Fruit fly (Drosophila melanogaster) whole organism, embryonic: ENCODE data around the gene E2f1.

Experiments used
- Abd-B ChIP-seq: fragments of 200-800 bp; sonication (Bioruptor generic); optimal IDR thresholded peaks from 2 replicates; lab custom pipeline; 2018; ENCODE audit warnings: missing biosample characterization, mild to moderate bottlenecking, missing genetic modification characterization, moderate library complexity
- Atf3 ChIP-seq: fragments of 200-800 bp; sonication (Bioruptor generic); optimal IDR thresholded peaks from 3 replicates; lab custom pipeline; 2016; ENCODE audit warnings: missing biosample characterization, missing genetic modification characterization
- Atf6 ChIP-seq: fragments of 200-800 bp; sonication (Bioruptor generic); IDR thresholded peaks from 2 replicates; pipeline ENCODE4 v1.3.6; 2022; ENCODE audit warnings: missing biosample characterization, missing genetic modification characterization
- Awh ChIP-seq: fragments of 200-800 bp; sonication (Bioruptor generic); IDR thresholded peaks from 2 replicates; pipeline ENCODE4, ENCODE4 v1.3.6; 2022; ENCODE audit warnings: missing biosample characterization, missing genetic modification characterization
- CG10462 ChIP-seq: fragments of 200-800 bp; sonication (Bioruptor generic); optimal IDR thresholded peaks from 2 replicates; lab custom pipeline; 2016; ENCODE audit warnings: missing biosample characterization, missing genetic modification characterization
- CG12659 ChIP-seq: fragments of 200-800 bp; sonication (Bioruptor generic); optimal IDR thresholded peaks from 3 replicates; lab custom pipeline; 2017; ENCODE audit warnings: mild to moderate bottlenecking, missing biosample characterization, missing genetic modification reagents, missing genetic modification characterization
- CG12744 ChIP-seq: fragments of 200-800 bp; sonication (Bioruptor generic); optimal IDR thresholded peaks from 2 replicates; lab custom pipeline; 2016; ENCODE audit warnings: missing biosample characterization, missing genetic modification characterization
- CG13123 ChIP-seq: fragments of 200-800 bp; sonication (Bioruptor generic); optimal IDR thresholded peaks from 2 replicates; lab custom pipeline; 2016; ENCODE audit warnings: missing biosample characterization, missing genetic modification characterization
- CG13296 ChIP-seq: fragments of 200-800 bp; sonication (Bioruptor generic); optimal IDR thresholded peaks from 3 replicates; lab custom pipeline; 2018; ENCODE audit warnings: missing biosample characterization, mild to moderate bottlenecking, missing genetic modification characterization
- CG1529 ChIP-seq: fragments of 200-800 bp; sonication (Bioruptor generic); optimal IDR thresholded peaks from 3 replicates; lab custom pipeline; 2018; ENCODE audit warnings: missing biosample characterization, missing genetic modification characterization
- CG17328 ChIP-seq: fragments of 200-800 bp; sonication (Bioruptor generic); IDR thresholded peaks from 2 replicates; pipeline ENCODE4 v1.3.6; 2022; ENCODE audit warnings: missing biosample characterization, missing genetic modification characterization
- CG17359 ChIP-seq: fragments of 200-800 bp; sonication (Bioruptor generic); optimal IDR thresholded peaks from 3 replicates; lab custom pipeline; 2018; ENCODE audit warnings: missing biosample characterization, mild to moderate bottlenecking, missing genetic modification characterization, moderate library complexity
- CG2199 ChIP-seq: fragments of 200-800 bp; sonication (Bioruptor generic); IDR thresholded peaks from 3 replicates; pipeline ENCODE4 v1.3.6; 2022; ENCODE audit warnings: missing biosample characterization, missing genetic modification characterization
- CG3065 ChIP-seq: fragments of 200-800 bp; sonication (Bioruptor generic); optimal IDR thresholded peaks from 2 replicates; lab custom pipeline; 2016; ENCODE audit warnings: missing biosample characterization, missing genetic modification characterization
- CG32772 ChIP-seq: fragments of 200-800 bp; sonication (Bioruptor generic); IDR thresholded peaks from 2 replicates; pipeline ENCODE4 v1.3.6; 2022; ENCODE audit warnings: missing biosample characterization, missing genetic modification characterization
- CG5245 ChIP-seq: fragments of 200-800 bp; sonication (Bioruptor generic); optimal IDR thresholded peaks from 3 replicates; lab custom pipeline; 2016; ENCODE audit warnings: missing biosample characterization, missing genetic modification characterization
- CG6683 ChIP-seq: fragments of 200-800 bp; sonication (Bioruptor generic); optimal IDR thresholded peaks from 2 replicates; lab custom pipeline; 2017; ENCODE audit warnings: missing biosample characterization, mild to moderate bottlenecking, missing genetic modification characterization, missing genetic modification reagents
- CG7745 ChIP-seq: fragments of 200-800 bp; sonication (Bioruptor generic); optimal IDR thresholded peaks from 2 replicates; lab custom pipeline; 2018; ENCODE audit warnings: missing biosample characterization, mild to moderate bottlenecking, missing genetic modification characterization, moderate library complexity
- CG7839 ChIP-seq: fragments of 200-800 bp; sonication (Bioruptor generic); optimal IDR thresholded peaks from 3 replicates; lab custom pipeline; 2018; ENCODE audit warnings: missing biosample characterization, mild to moderate bottlenecking, missing genetic modification characterization, moderate library complexity
- CG7928 ChIP-seq: fragments of 200-800 bp; sonication (Bioruptor generic); optimal IDR thresholded peaks from 2 replicates; lab custom pipeline; 2017; ENCODE audit warnings: missing biosample characterization, mild to moderate bottlenecking, missing genetic modification characterization
- CG7963 ChIP-seq: fragments of 200-800 bp; sonication (Bioruptor generic); IDR thresholded peaks from 3 replicates; pipeline ENCODE4 v1.3.6; 2022; ENCODE audit warnings: missing biosample characterization, missing genetic modification characterization; ENCODE audit not compliant: partially characterized antibody
- Dek ChIP-seq: fragments of 200-800 bp; sonication (Bioruptor generic); optimal IDR thresholded peaks from 3 replicates; lab custom pipeline; 2019; ENCODE audit warnings: missing biosample characterization, mild to moderate bottlenecking, missing genetic modification characterization, moderate library complexity
- Ets97D ChIP-seq: fragments of 200-800 bp; sonication (Bioruptor generic); optimal IDR thresholded peaks from 3 replicates; lab custom pipeline; 2016; ENCODE audit warnings: missing biosample characterization, missing genetic modification characterization
- GATAe ChIP-seq: fragments of 200-800 bp; sonication (Bioruptor generic); conservative IDR thresholded peaks from 2 replicates; pipeline ENCODE4 v1.3.6; 2022; ENCODE audit warnings: missing biosample characterization, missing genetic modification characterization
- HLH4C ChIP-seq: fragments of 200-800 bp; sonication (Bioruptor generic); IDR thresholded peaks from 3 replicates; pipeline ENCODE4 v1.3.6; 2022; ENCODE audit warnings: missing biosample characterization, missing genetic modification characterization; ENCODE audit not compliant: partially characterized antibody
- Hand ChIP-seq: fragments of 200-800 bp; sonication (Bioruptor generic); optimal IDR thresholded peaks from 2 replicates; lab custom pipeline; 2017; ENCODE audit warnings: mild to moderate bottlenecking, missing biosample characterization, missing genetic modification reagents, missing genetic modification characterization
- Jarid2 ChIP-seq: fragments of 200-800 bp; sonication (Bioruptor generic); optimal IDR thresholded peaks from 3 replicates; lab custom pipeline; 2017; ENCODE audit warnings: mild to moderate bottlenecking, missing biosample characterization, missing genetic modification reagents, missing genetic modification characterization
- NfI ChIP-seq: fragments of 200-800 bp; sonication (Bioruptor generic); optimal IDR thresholded peaks from 3 replicates; lab custom pipeline; 2018; ENCODE audit warnings: missing biosample characterization, mild to moderate bottlenecking, missing genetic modification characterization, moderate library complexity
- Opbp ChIP-seq: fragments of 200-800 bp; sonication (Bioruptor generic); IDR thresholded peaks from 3 replicates; pipeline ENCODE4 v1.3.6; 2022; ENCODE audit warnings: missing biosample characterization, missing genetic modification characterization; ENCODE audit not compliant: partially characterized antibody
- Sry-β ChIP-seq: fragments of 200-800 bp; sonication (Bioruptor generic); optimal IDR thresholded peaks from 2 replicates; lab custom pipeline; 2018; ENCODE audit warnings: missing biosample characterization, mild to moderate bottlenecking, missing genetic modification characterization, moderate library complexity
- ara ChIP-seq: fragments of 200-800 bp; sonication (Bioruptor generic); IDR thresholded peaks from 2 replicates; pipeline ENCODE4 v1.3.6; 2022; ENCODE audit warnings: missing biosample characterization, missing genetic modification characterization
- ato ChIP-seq: fragments of 200-800 bp; sonication (Bioruptor generic); IDR thresholded peaks from 2 replicates; pipeline ENCODE4 v1.3.6; 2022; ENCODE audit warnings: missing biosample characterization, missing genetic modification characterization; ENCODE audit not compliant: partially characterized antibody
- ci ChIP-seq: fragments of 200-800 bp; sonication (Bioruptor generic); IDR thresholded peaks from 3 replicates; pipeline ENCODE4 v1.3.6; 2022; ENCODE audit warnings: missing biosample characterization, missing genetic modification characterization
- da ChIP-seq: fragments of 200-800 bp; sonication (Bioruptor generic); optimal IDR thresholded peaks from 2 replicates; lab custom pipeline; 2016; ENCODE audit warnings: missing biosample characterization, missing genetic modification characterization
- dimm ChIP-seq: fragments of 200-800 bp; sonication (Bioruptor generic); IDR thresholded peaks from 2 replicates; pipeline ENCODE4 v1.3.6; 2022; ENCODE audit warnings: missing biosample characterization, missing genetic modification characterization
- fd102C ChIP-seq: fragments of 200-800 bp; sonication (Bioruptor generic); optimal IDR thresholded peaks from 2 replicates; lab custom pipeline; 2018; ENCODE audit warnings: missing biosample characterization, mild to moderate bottlenecking, missing genetic modification characterization, moderate library complexity
- gsb-n ChIP-seq: fragments of 200-800 bp; sonication (Bioruptor generic); optimal IDR thresholded peaks from 3 replicates; lab custom pipeline; 2018; ENCODE audit warnings: missing biosample characterization, mild to moderate bottlenecking, missing genetic modification characterization
- jing ChIP-seq: fragments of 200-800 bp; sonication (Bioruptor generic); optimal IDR thresholded peaks from 2 replicates; lab custom pipeline; 2018; ENCODE audit warnings: missing biosample characterization, mild to moderate bottlenecking, missing genetic modification characterization
- kni ChIP-seq: fragments of 200-800 bp; sonication (Bioruptor generic); optimal IDR thresholded peaks from 3 replicates; lab custom pipeline; 2017; ENCODE audit warnings: mild to moderate bottlenecking, missing biosample characterization, missing genetic modification reagents, missing genetic modification characterization
- luna ChIP-seq: fragments of 200-800 bp; sonication (Bioruptor generic); optimal IDR thresholded peaks from 2 replicates; lab custom pipeline; 2016; ENCODE audit warnings: missing biosample characterization, missing genetic modification characterization
- nerfin-1 ChIP-seq: fragments of 200-800 bp; sonication (Bioruptor generic); optimal IDR thresholded peaks from 3 replicates; lab custom pipeline; 2019; ENCODE audit warnings: missing biosample characterization, mild to moderate bottlenecking, missing genetic modification characterization, moderate library complexity
- peb ChIP-seq: fragments of 200-800 bp; sonication (Bioruptor generic); IDR thresholded peaks from 2 replicates; pipeline ENCODE4 v1.3.6; 2022; ENCODE audit warnings: missing biosample characterization, missing genetic modification characterization
- pho ChIP-seq: fragments of 200-800 bp; sonication (Bioruptor generic); optimal IDR thresholded peaks from 2 replicates; lab custom pipeline; 2016; ENCODE audit warnings: missing biosample characterization, missing genetic modification characterization
- pita ChIP-seq: fragments of 200-800 bp; sonication (Bioruptor generic); optimal IDR thresholded peaks from 2 replicates; lab custom pipeline; 2017; ENCODE audit warnings: missing biosample characterization, mild to moderate bottlenecking, missing genetic modification characterization
- ro ChIP-seq: fragments of 200-800 bp; sonication (Bioruptor generic); IDR thresholded peaks from 2 replicates; pipeline ENCODE4 v1.3.6; 2022; ENCODE audit warnings: missing biosample characterization, missing genetic modification characterization
- salm ChIP-seq: fragments of 200-800 bp; sonication (Bioruptor generic); optimal IDR thresholded peaks from 2 replicates; lab custom pipeline; 2018; ENCODE audit warnings: missing biosample characterization, mild to moderate bottlenecking, missing genetic modification characterization
- so ChIP-seq: fragments of 200-800 bp; sonication (Bioruptor generic); IDR thresholded peaks from 3 replicates; pipeline ENCODE4 v1.3.6; 2022; ENCODE audit warnings: missing biosample characterization, missing genetic modification characterization
- tup ChIP-seq: fragments of 200-800 bp; sonication (Bioruptor generic); optimal IDR thresholded peaks from 2 replicates; lab custom pipeline; 2016; ENCODE audit warnings: missing biosample characterization, mild to moderate bottlenecking, missing genetic modification characterization, moderate library complexity
- twi ChIP-seq: fragments of 200-800 bp; optimal IDR thresholded peaks from 2 replicates; lab custom pipeline; 2019; ENCODE audit warnings: missing biosample characterization, mild to moderate bottlenecking, missing genetic modification characterization, moderate library complexity
- zfh2 ChIP-seq: fragments of 200-800 bp; sonication (Bioruptor generic); optimal IDR thresholded peaks from 2 replicates; lab custom pipeline; 2016; ENCODE audit warnings: missing biosample characterization, missing genetic modification characterization

Gene E2f1

DNA sequence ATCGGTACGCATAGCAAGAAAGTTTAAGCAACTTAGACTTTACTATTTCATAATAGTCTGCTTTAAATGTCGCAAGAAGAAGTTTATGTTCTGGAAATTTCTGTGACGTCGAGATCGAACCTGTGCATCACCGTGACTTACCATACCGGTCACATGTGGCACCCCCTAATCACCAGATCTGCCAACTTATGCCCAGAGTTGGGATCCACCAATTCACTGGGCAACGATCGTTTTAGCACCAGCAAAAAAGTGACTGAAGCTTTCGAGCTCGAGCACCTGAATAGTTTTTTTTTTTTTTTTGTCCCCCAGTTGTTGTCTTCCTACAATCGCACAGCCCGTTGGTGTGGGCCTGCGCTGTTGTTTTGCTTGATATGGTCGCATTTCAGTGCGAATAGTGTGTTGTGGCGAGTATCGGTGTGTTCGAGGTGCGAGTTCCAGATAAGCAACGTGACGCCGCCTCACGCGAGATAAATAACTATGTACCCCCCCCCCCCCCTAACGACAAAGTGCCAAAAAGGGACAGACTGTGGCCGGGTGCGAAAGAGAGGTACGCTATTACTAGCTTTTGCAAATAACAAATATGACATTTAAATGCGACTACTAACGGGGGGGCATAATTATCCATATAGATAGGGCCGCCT, 76.3 kb downstream of the E2f1 start (continued):
- TF ChIP-seq CG32772 (GFP tag; lab: Robert Waterston, UW) = no peak
- TF ChIP-seq tup = no peak
- TF ChIP-seq CG13296 = no peak
- TF ChIP-seq CG17359 (tag; lab: Kevin White, UChicago) = no peak
- TF ChIP-seq gsb-n (tag; lab: Kevin White, UChicago) = no peak
- no peak for TF ChIP-seq Opbp (GFP tag; lab: Robert Waterston, UW)
- peak; percentile 20; the same call in 1 of the 2 replicates for TF ChIP-seq Atf6 (GFP tag; lab: Robert Waterston, UW)
- TF ChIP-seq CG17328 (GFP tag; lab: Robert Waterston, UW) = no peak
- TF ChIP-seq CG7839 (tag; lab: Kevin White, UChicago) = no peak
- no peak for TF ChIP-seq Abd-B (GFP tag; lab: Kevin White, UChicago)
- no peak for TF ChIP-seq peb (GFP tag; lab: Robert Waterston, UW)
- no peak for TF ChIP-seq HLH4C
- no peak for TF ChIP-seq CG1529 (GFP tag; lab: Kevin White, UChicago)
- peak; percentile 81 for TF ChIP-seq GATAe
- no peak for TF ChIP-seq da
- no peak for TF ChIP-seq ara
- no peak for TF ChIP-seq jing
- TF ChIP-seq CG2199 (GFP tag; lab: Robert Waterston, UW) = 0 out of 3 replicates have a peak, but pooled peaks have one; percentile 60
- no peak for TF ChIP-seq Sry-β
- no peak for TF ChIP-seq CG10462 (GFP tag; lab: Kevin White, UChicago)
- no peak for TF ChIP-seq CG5245 (GFP tag; lab: Kevin White, UChicago)
- TF ChIP-seq dimm (GFP tag; lab: Robert Waterston, UW) = no peak
- TF ChIP-seq CG12659 = no peak
- TF ChIP-seq pita (GFP tag; lab: Kevin White, UChicago) = no peak
- TF ChIP-seq ci (GFP tag; lab: Robert Waterston, UW) = 0 out of 3 replicates have a peak, but pooled peaks have one; percentile 11
- peak; percentile 22 for TF ChIP-seq Jarid2 (GFP tag; lab: Kevin White, UChicago)
- no peak for TF ChIP-seq CG6683 (GFP tag; lab: Kevin White, UChicago)
- TF ChIP-seq pho (GFP tag; lab: Kevin White, UChicago) = no peak
- TF ChIP-seq CG7745 (tag; lab: Kevin White, UChicago) = no peak
- TF ChIP-seq Awh (GFP tag; lab: Robert Waterston, UW) = no peak
- TF ChIP-seq CG13123 (GFP tag; lab: Kevin White, UChicago) = no peak
- no peak for TF ChIP-seq so (GFP tag; lab: Robert Waterston, UW)
- TF ChIP-seq twi (tag; lab: Kevin White, UChicago) = no peak
- TF ChIP-seq ato = no peak
- TF ChIP-seq ro (GFP tag; lab: Robert Waterston, UW) = no peak
- no peak for TF ChIP-seq NfI (GFP tag; lab: Kevin White, UChicago)
- no peak for TF ChIP-seq salm (tag; lab: Kevin White, UChicago)
- no peak for TF ChIP-seq kni (GFP tag; lab: Kevin White, UChicago)
- TF ChIP-seq CG3065 = no peak
- TF ChIP-seq Dek (tag; lab: Kevin White, UChicago) = no peak
- TF ChIP-seq nerfin-1 (tag; lab: Kevin White, UChicago) = no peak
- no peak for TF ChIP-seq luna
- no peak for TF ChIP-seq CG12744 (GFP tag; lab: Kevin White, UChicago)
- no peak for TF ChIP-seq Atf3
- TF ChIP-seq zfh2 (GFP tag; lab: Kevin White, UChicago) = no peak
- TF ChIP-seq CG7928 (GFP tag; lab: Kevin White, UChicago) = no peak
- no peak for TF ChIP-seq Hand (GFP tag; lab: Kevin White, UChicago)
- TF ChIP-seq fd102C = no peak
- no peak for TF ChIP-seq CG7963 (GFP tag; lab: Robert Waterston, UW)
- no peak for TF ChIP-seq Ets97D
